Fruit fly (Drosophila melanogaster): ENCODE data around the gene lgs.

DNA sequence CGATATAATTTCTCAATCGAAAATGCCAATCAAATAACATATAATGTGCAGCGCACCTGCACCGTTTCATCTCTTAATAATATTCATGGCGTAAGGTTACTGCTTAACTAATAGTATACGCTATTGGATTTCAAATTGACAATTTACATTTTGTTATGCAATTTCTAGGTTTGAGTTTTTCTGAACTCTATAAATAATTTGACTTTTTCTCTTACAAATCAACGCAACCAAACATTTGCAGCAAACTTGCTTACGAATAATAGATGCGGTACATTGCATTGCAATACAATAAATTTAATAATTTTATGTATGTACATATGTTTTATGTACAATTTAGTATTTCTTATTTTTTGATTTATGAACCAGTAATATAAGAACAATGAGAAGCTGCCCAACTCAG lies 9.6 kb upstream of the lgs start:
- no peak for TF ChIP-seq psq (optimal IDR thresholded peaks at IDR 0.05)
- no peak for TF ChIP-seq ttk (optimal IDR thresholded peaks at IDR 0.05)
- no peak for TF ChIP-seq h (optimal IDR thresholded peaks at IDR 0.05)
- no peak for TF ChIP-seq Sin3A (optimal IDR thresholded peaks at IDR 0.05)
- TF ChIP-seq insv (optimal IDR thresholded peaks at IDR 0.05), result no peak
- TF ChIP-seq Myc (optimal IDR thresholded peaks at IDR 0.05), result no peak

Data from Kc167 (cell line).